Fruit fly (Drosophila melanogaster): ENCODE data around the gene REPTOR.

Gene REPTOR

DNA sequence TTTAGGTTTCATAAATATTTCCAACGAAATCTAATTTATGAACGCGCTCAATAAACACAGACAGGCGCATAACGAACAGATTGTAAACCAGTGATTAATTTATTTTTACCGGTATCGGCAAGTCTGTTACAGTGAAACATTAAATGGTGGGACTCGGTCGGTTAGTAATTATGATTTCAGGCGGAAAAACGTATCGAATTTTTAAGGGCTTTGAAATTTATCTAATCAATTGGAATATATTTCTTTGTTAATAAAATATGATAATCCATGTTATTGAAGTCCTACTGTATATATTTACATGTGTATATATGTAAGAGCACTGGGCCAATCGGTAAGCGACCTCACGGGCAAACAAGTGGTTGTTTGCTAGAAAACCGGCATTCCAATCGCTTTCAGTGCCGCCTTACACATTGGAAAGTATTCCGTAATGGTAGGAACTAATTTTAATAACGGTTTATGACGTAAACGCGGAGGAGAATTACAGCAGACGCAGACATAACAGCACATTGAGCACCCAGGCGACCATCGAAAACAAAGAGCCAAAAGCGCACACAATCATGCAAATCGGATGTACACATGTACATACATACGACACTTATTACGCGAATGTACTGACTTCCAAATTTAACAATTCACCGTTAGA, 39.5 kb downstream of the REPTOR start (continued):
- TF ChIP-seq CG4424 (GFP tag; optimal IDR thresholded peaks at IDR 0.05) (peak; percentile 71), gsb (GFP tag; IDR thresholded peaks at IDR 0.05) (peak; percentile 93), CG16863 (GFP tag; optimal IDR thresholded peaks at IDR 0.05) (peak; percentile 80), gt (GFP tag; IDR thresholded peaks at IDR 0.05) (peak; percentile 72), ind (GFP tag; optimal IDR thresholded peaks at IDR 0.05) (peak; percentile 86), NFAT (GFP tag; IDR thresholded peaks at IDR 0.05) (peak; percentile 98), CG11504 (tag; optimal IDR thresholded peaks at IDR 0.05) (peak; percentile 96), Dfd (GFP tag; optimal IDR thresholded peaks at IDR 0.05) (no peak), CHES-1-like (GFP tag; optimal IDR thresholded peaks at IDR 0.05) (peak; percentile 70), sens-2 (GFP tag; IDR thresholded peaks at IDR 0.05) (peak; percentile 92), Hsf (GFP tag; optimal IDR thresholded peaks at IDR 0.05) (peak; percentile 95), Rfx (GFP tag; IDR thresholded peaks at IDR 0.05) (peak; percentile 98), Doc2 (GFP tag; IDR thresholded peaks at IDR 0.05) (peak; percentile 66), odd (GFP tag; optimal IDR thresholded peaks at IDR 0.05) (no peak), Stat92E (GFP tag; optimal IDR thresholded peaks at IDR 0.05) (no peak), CG8281 (tag; optimal IDR thresholded peaks at IDR 0.05) (peak; percentile 63), dpn (GFP tag; optimal IDR thresholded peaks at IDR 0.05) (peak; percentile 93 to 96), GATAe (GFP tag; conservative IDR thresholded peaks at IDR 0.05) (peak; percentile 96), al (GFP tag; IDR thresholded peaks at IDR 0.05) (peak; percentile 95), yki (optimal IDR thresholded peaks at IDR 0.05) (no peak), prd (optimal IDR thresholded peaks at IDR 0.05) (no peak), prd (GFP tag; IDR thresholded peaks at IDR 0.05) (peak; percentile 96), btn (GFP tag; optimal IDR thresholded peaks at IDR 0.05) (peak; percentile 21), slbo (GFP tag; IDR thresholded peaks at IDR 0.05) (peak; percentile 98), salm (tag; optimal IDR thresholded peaks at IDR 0.05) (peak; percentile 88), CG17186 (GFP tag; optimal IDR thresholded peaks at IDR 0.05) (no peak), CG13287 (GFP tag; IDR thresholded peaks at IDR 0.05; ENCODE audit: partially characterized antibody) (no peak), Fer2 (tag; optimal IDR thresholded peaks at IDR 0.05) (peak; percentile 92), psq (GFP tag; optimal IDR thresholded peaks at IDR 0.05) (peak; percentile 76), CG9817 (tag; optimal IDR thresholded peaks at IDR 0.05) (peak; percentile 94), Ptx1 (GFP tag; IDR thresholded peaks at IDR 0.05) (peak; percentile 94), CG7556 (GFP tag; optimal IDR thresholded peaks at IDR 0.05) (peak; percentile 82), CG11695 (GFP tag; IDR thresholded peaks at IDR 0.05) (peak; percentile 96), CG1647 (GFP tag; optimal IDR thresholded peaks at IDR 0.05) (peak; percentile 86), fu2 (GFP tag; optimal IDR thresholded peaks at IDR 0.05) (peak; percentile 88), CG4282 (GFP tag; optimal IDR thresholded peaks at IDR 0.05) (peak; percentile 55), Pdp1 (GFP tag; optimal IDR thresholded peaks at IDR 0.05) (peak; percentile 88 to 89), rib (GFP tag; IDR thresholded peaks at IDR 0.05) (peak; percentile 96), CG30431 (GFP tag; optimal IDR thresholded peaks at IDR 0.05) (peak; percentile 77), Myb (GFP tag; optimal IDR thresholded peaks at IDR 0.05) (peak; percentile 51), aop (GFP tag; IDR thresholded peaks at IDR 0.05) (peak; percentile 85), Sry-β (GFP tag; optimal IDR thresholded peaks at IDR 0.05) (no peak), CG17361 (GFP tag; IDR thresholded peaks at IDR 0.05) (no peak; the same call in 1 of the 3 replicates), CG6765 (GFP tag; optimal IDR thresholded peaks at IDR 0.05) (peak; percentile 75), dimm (GFP tag; IDR thresholded peaks at IDR 0.05) (peak; percentile 85), ATbp (GFP tag; optimal IDR thresholded peaks at IDR 0.05) (peak; percentile 83), CG17612 (GFP tag; IDR thresholded peaks at IDR 0.05) (peak; percentile 79), zfh1 (GFP tag; IDR thresholded peaks at IDR 0.05) (peak; percentile 93), CkIIα-i1 (GFP tag; IDR thresholded peaks at IDR 0.05) (peak; percentile 78), gem (tag; optimal IDR thresholded peaks at IDR 0.05) (peak; percentile 95), CG32767 (GFP tag; IDR thresholded peaks at IDR 0.05) (peak; percentile 92), ranshi (GFP tag; IDR thresholded peaks at IDR 0.05) (peak; percentile 94)
